Worm (Caenorhabditis elegans) whole organism, L1 larva: Measurements from ENCODE around the gene pgm-2.
"Not testable (repeated sequence)": the region's sequence is repeated elsewhere in the genome, so short reads cannot be mapped to it uniquely, and the experiment has no call there.

Source experiments
- fkh-10 ChIP-seq: sonication (generic microtip); optimal IDR thresholded peaks from 2 replicates; lab custom pipeline; 2017; ENCODE audit warnings: missing biosample characterization, missing genetic modification reagents, missing genetic modification characterization
- fos-1 ChIP-seq: fragments of 150-350 bp; optimal IDR thresholded peaks from 2 replicates; lab custom pipeline; 2014; ENCODE audit warnings: missing biosample characterization, missing genetic modification characterization
- lin-15B ChIP-seq: fragments of 150-350 bp; sonication (generic microtip); optimal IDR thresholded peaks from 3 replicates; lab custom pipeline; 2014; ENCODE audit warnings: missing biosample characterization, missing genetic modification characterization
- nhr-28 ChIP-seq: fragments of 150-350 bp; optimal IDR thresholded peaks from 2 replicates; lab custom pipeline; 2014; ENCODE audit warnings: missing biosample characterization, missing genetic modification characterization
- nhr-77 ChIP-seq: fragments of 150-350 bp; optimal IDR thresholded peaks from 2 replicates; lab custom pipeline; 2014; ENCODE audit warnings: missing biosample characterization, missing genetic modification characterization
- rnt-1 ChIP-seq: sonication (generic microtip); optimal IDR thresholded peaks from 2 replicates; lab custom pipeline; 2016; ENCODE audit warnings: mild to moderate bottlenecking, missing genetic modification characterization, moderate library complexity, missing compliant biosample characterization
- zag-1 ChIP-seq: fragments of 150-350 bp; optimal IDR thresholded peaks from 2 replicates; lab custom pipeline; 2014; ENCODE audit warnings: missing biosample characterization, missing genetic modification characterization

DNA sequence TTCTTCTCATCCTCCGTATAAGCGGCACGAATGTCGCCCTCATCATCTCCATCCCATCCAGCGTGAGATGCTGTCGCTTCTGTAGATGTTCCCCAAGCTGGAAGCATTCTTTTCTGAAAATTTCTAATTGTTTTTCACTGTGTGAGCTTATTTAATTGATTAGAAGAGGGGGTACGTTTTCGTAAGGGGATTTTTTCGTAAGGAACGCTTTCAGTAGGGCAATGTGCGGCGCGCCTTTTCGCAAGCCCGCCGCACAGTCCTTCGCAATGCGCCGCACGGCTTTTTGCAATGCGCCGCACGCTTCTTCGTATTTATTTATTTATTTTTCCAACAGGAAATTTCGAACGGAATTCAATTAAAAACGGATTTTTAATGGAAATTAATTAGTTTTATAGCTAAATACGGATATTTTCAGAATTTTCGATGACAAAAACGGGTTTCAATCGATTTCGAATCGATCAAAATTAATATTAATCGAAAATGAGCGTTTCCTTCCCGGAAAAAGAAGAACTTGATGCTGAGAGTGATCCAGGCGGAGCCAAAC is 6.1 kb upstream of the pgm-2 start, which contains the start of gene set-25:
- not testable (repeated sequence) for TF ChIP-seq lin-15B (tag; lab: Kevin White, UChicago); fkh-10 (GFP tag; lab: Kevin White, UChicago); rnt-1; zag-1 (tag; lab: Kevin White, UChicago); fos-1 (tag; lab: Kevin White, UChicago); nhr-77; nhr-28 (tag; lab: Kevin White, UChicago)
